Fruit fly (Drosophila melanogaster): ENCODE data around the gene IPIP.
A peak's percentile ranks its signal among the peaks of the same experiment; 100 is the strongest.

IPIP gene

dm6 chr2L:6035155-6035554, 12.6 kb upstream of the IPIP start:
- TF ChIP-seq CTCF (optimal IDR thresholded peaks at IDR 0.05): no peak

dm6 chr2L:6036710-6037109, 11.1 kb upstream of the IPIP start, which contains the start of gene mtm:
Gene mtm, minus strand, starts transcription at chr2L:6037015.
- TF ChIP-seq CTCF (optimal IDR thresholded peaks at IDR 0.05): no peak
- TF ChIP-seq CG8478 (optimal IDR thresholded peaks at IDR 0.05): no peak

DNA sequence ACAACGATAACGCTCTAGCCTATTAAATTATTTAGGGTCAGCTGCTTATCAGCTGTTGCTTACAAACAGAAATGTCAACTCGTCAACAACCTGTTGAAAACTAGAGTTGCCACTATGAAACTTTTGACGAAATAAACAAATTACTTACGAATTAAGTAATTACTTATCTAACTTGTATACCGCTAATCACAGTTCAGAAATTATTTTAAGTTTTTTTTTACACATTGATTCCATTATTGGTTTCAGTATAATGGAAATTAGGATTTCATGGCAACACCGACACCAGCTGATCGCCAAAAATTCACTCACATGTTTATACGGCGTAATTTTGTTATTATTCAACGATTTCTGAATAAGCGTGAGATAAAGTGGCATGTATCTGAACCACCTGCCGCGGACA, 10.0 kb upstream of the IPIP start, which contains the start of the genes CG9117 and CG31643:
CG9117 (minus strand) TSS at position 73 of the 400 bp plus-strand sequence.
CG31643 (plus strand) TSS at position 288 of the 400 bp plus-strand sequence.
- no peak for TF ChIP-seq CG8478 (optimal IDR thresholded peaks at IDR 0.05)
- TF ChIP-seq CTCF (optimal IDR thresholded peaks at IDR 0.05): no peak

- TF ChIP-seq CTCF (optimal IDR thresholded peaks at IDR 0.05): no peak
- no peak for TF ChIP-seq CG8478 (optimal IDR thresholded peaks at IDR 0.05)
Observed at dm6 chr2L:6045484-6045883, 2.3 kb upstream of the IPIP start.

DNA sequence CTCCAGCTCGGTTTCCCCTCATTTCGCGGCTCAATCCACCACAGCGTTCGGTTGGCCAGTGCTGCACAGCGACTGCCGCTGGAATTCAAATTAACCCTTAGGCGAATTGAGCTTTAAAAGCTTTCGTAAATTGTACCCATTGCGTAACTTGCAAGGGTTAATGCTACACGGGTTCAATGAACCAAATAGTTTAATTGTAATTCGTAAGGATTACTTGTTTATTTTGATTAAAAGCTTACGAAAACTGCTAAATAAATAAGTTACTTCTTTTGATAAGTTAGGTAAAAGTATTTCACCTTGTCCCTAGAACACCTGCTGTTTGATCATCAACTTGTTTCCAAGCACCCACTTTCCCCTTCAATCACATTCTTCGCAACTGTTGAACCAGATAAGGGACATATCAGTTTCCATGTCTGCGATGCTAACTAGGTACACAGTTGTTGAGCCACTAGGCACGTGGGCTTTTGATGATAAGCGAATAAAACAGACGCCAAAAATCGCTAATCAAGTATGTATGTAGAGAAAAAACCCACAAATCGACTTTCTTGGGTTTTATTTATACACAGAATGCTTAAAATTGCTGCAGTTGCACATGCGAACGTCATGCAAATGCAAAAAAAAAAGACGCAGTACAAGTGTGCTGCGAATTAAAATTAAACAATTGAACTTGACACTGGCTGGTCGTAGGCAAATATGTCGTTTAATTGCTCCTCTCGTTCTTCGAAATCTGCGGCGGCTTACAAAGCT, 1.7 kb upstream of the IPIP start, which contains the start of gene Pfas:
Pfas (minus strand) TSS at position 79 of the 747 bp plus-strand sequence.
- TF ChIP-seq CTCF (optimal IDR thresholded peaks at IDR 0.05): no peak
- TF ChIP-seq CG8478 (optimal IDR thresholded peaks at IDR 0.05): no peak

DNA sequence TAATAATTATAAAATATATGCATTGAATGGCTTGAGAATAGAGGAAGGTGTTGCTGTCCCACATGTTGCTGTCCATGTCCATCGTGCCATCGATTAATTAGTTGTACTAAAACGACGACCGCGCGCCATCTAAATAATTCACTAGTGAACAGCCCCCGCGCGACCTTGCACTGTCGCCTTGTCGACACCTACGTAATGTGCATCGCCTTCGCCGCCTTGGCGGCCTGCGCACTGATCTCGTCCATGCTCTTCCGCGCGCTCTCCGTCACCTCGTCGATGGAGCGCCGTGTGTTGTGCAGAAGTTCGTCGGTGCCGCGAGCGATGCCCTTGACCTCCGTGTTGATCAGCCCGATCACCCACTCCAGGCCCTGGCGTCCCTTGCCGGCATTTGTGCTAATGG, 937 bp upstream of the IPIP start:
- no peak for TF ChIP-seq CTCF (optimal IDR thresholded peaks at IDR 0.05)
- no peak for TF ChIP-seq CG8478 (optimal IDR thresholded peaks at IDR 0.05)

- TF ChIP-seq CG8478 (optimal IDR thresholded peaks at IDR 0.05) (no peak), CTCF (optimal IDR thresholded peaks at IDR 0.05) (no peak)
Observed at dm6 chr2L:6048542-6048941, 740 bp downstream of the IPIP start, which contains the start of the genes CG34179 and slmo. Gene CG34179, minus strand, starts transcription at chr2L:6048706. Gene slmo, minus strand, starts transcription at chr2L:6048706.

DNA sequence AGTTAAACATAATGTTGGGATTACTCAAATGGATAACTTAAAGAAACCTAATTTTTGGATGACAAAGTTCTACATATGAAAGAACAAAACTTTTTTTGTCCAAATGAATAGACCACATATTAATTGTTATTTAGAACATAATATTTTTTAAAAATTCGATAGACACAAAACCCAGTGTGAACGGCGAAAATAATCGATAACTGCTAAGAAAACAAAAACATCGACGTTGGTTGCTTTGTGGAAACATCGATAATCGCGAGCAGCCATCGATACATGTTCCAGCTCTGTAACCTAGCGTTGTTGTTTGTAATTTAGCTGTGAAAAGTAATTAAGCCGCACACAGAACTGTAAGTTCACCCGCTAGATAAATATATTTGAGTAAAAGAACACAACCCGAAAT, 2.8 kb downstream of the IPIP start, which contains the start of gene CG9135:
CG9135 (plus strand) TSS at position 226 of the 400 bp plus-strand sequence.
- peak in 1 of 2 experiments; percentile 20 for TF ChIP-seq CTCF (optimal IDR thresholded peaks at IDR 0.05)
- TF ChIP-seq CG8478 (optimal IDR thresholded peaks at IDR 0.05): no peak

dm6 chr2L:6051212-6051621, 3.4 kb downstream of the IPIP start:
- TF ChIP-seq CTCF (optimal IDR thresholded peaks at IDR 0.05): no peak
- TF ChIP-seq CG8478 (optimal IDR thresholded peaks at IDR 0.05): no peak

- TF ChIP-seq CTCF (optimal IDR thresholded peaks at IDR 0.05) (no peak), CG8478 (optimal IDR thresholded peaks at IDR 0.05) (no peak)
Observed at dm6 chr2L:6053874-6054469, 6.2 kb downstream of the IPIP start, which contains the start of gene CG13995. Gene CG13995, plus strand, starts transcription at chr2L:6054302.

- TF ChIP-seq CG8478 (optimal IDR thresholded peaks at IDR 0.05) (no peak), CTCF (optimal IDR thresholded peaks at IDR 0.05) (no peak)
Observed at dm6 chr2L:6060210-6060609, 12.4 kb downstream of the IPIP start, which contains the start of gene CG34180. Gene CG34180, plus strand, starts transcription at chr2L:6060510.

- TF ChIP-seq CTCF (optimal IDR thresholded peaks at IDR 0.05) (no peak), CG8478 (optimal IDR thresholded peaks at IDR 0.05) (no peak)
Observed at dm6 chr2L:6062382-6063082, 14.7 kb downstream of the IPIP start, which contains the start of the genes ND-51 and CG13994. Gene ND-51, minus strand, starts transcription at chr2L:6062757. Gene CG13994, plus strand, starts transcription at chr2L:6062989.

DNA sequence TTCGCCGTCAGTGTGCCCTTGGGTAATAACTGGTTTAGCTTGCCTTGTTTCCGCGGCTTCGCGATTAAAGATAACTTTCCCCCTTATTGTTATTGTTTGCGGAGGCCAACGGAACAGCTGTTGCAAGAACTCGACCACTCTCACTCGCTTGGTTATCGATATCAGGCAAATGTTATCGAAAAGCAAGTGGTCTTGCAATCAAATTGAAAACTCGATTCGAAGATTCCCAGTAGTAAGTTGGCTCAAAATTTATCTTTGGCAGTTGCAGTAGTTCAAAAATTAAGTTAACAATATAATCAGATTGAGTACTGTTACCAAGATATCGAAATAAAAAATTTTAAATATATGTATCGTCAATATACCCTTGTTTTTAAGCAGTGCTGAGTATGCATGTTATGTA, 18.0 kb downstream of the IPIP start, which contains the start of the genes Fbw5 and CG9147:
Fbw5 (minus strand) TSS at position 131 of the 400 bp plus-strand sequence.
CG9147 (plus strand) TSS at position 175 of the 400 bp plus-strand sequence.
- TF ChIP-seq CTCF (optimal IDR thresholded peaks at IDR 0.05) (no peak), CG8478 (optimal IDR thresholded peaks at IDR 0.05) (no peak)

DNA sequence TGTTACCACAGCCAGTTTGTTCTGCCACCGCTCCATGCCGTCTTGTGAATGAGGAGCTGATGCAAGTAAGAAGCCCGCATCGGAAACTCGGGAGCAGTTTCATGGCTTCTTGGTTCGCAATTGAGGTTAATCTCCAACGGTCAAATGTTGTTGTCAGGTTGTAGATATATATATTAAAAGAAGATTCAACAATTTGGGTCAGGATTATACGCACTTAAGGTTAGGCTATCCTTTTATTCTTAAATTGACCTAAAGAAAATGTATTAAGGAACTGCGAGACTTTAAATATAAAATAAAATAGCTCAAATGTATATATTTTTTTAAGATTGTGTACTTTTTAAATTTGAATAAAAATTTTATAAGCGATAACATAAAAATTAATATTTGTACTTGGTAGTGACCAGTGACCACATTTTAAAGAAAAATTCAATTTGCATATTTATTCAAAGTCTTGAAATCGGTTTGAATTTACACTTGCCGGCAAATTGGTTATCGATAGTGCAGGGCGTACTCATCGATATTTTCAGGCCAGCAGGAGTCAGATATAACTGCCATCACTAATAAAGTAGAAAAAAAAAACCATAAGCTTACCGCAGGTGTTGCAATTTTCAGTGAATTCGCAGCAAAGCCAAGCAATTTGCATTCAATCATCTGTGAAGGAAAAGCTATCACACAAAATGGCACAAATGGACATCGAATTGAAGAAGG, 20.9 kb downstream of the IPIP start, which contains the start of the genes CG9150 and Pfdn1:
CG9150 (minus strand) TSS at position 51 of the 708 bp plus-strand sequence.
Pfdn1 (plus strand) TSS at position 536 of the 708 bp plus-strand sequence.
- TF ChIP-seq CG8478 (optimal IDR thresholded peaks at IDR 0.05) (no peak), CTCF (optimal IDR thresholded peaks at IDR 0.05) (no peak)

All from S2 (cell line).